Fruit fly (Drosophila melanogaster): ENCODE data around the gene CG14269.
A peak's percentile ranks its signal among the peaks of the same experiment; 100 is the strongest.

dm6 chrX:3399286-3399685 is 36.3 kb downstream of the CG14269 start:
- TF ChIP-seq CG12768 (GFP tag; optimal IDR thresholded peaks at IDR 0.05) (no peak), CG7045 (GFP tag; optimal IDR thresholded peaks at IDR 0.05) (no peak), CG11617 (GFP tag; optimal IDR thresholded peaks at IDR 0.05) (no peak), cnc (optimal IDR thresholded peaks at IDR 0.05) (no peak), pad (GFP tag; optimal IDR thresholded peaks at IDR 0.05) (no peak), cic (GFP tag; optimal IDR thresholded peaks at IDR 0.05) (no peak), CG14711 (tag; optimal IDR thresholded peaks at IDR 0.05) (peak; percentile 54)
